Fruit fly (Drosophila melanogaster): ENCODE results near the gene CG34159.
A peak's percentile ranks its signal among the peaks of the same experiment; 100 is the strongest.

The CG34159 gene

dm6 chr2L:10226724-10227407 is 22.7 kb upstream of the CG34159 start, which contains the start of gene CG5708 (continued):
- no peak for TF ChIP-seq vfl (GFP tag; optimal IDR thresholded peaks at IDR 0.05)
- no peak for TF ChIP-seq cwo (GFP tag; optimal IDR thresholded peaks at IDR 0.05)
- no peak for TF ChIP-seq pros (GFP tag; optimal IDR thresholded peaks at IDR 0.05)
- no peak for TF ChIP-seq salm (tag; optimal IDR thresholded peaks at IDR 0.05)
- no peak for TF ChIP-seq ftz-f1 (GFP tag; optimal IDR thresholded peaks at IDR 0.05)
- peak; percentile 89 for TF ChIP-seq row (GFP tag; IDR thresholded peaks at IDR 0.05)
- peak; percentile 73 for TF ChIP-seq slbo (GFP tag; IDR thresholded peaks at IDR 0.05)
- no peak for TF ChIP-seq CG6683 (GFP tag; optimal IDR thresholded peaks at IDR 0.05)
- no peak for TF ChIP-seq al (GFP tag; IDR thresholded peaks at IDR 0.05)
- TF ChIP-seq bbx (GFP tag; IDR thresholded peaks at IDR 0.05; ENCODE audit: partially characterized antibody): no peak
- no peak for TF ChIP-seq Hr51 (GFP tag; optimal IDR thresholded peaks at IDR 0.05)
- TF ChIP-seq CG31365 (tag; optimal IDR thresholded peaks at IDR 0.05): no peak
- TF ChIP-seq H2.0 (GFP tag; IDR thresholded peaks at IDR 0.05): no peak
- TF ChIP-seq Adf1 (GFP tag; IDR thresholded peaks at IDR 0.05): no peak
- TF ChIP-seq CG1603 (tag; optimal IDR thresholded peaks at IDR 0.05): peak; percentile 86
- TF ChIP-seq HHEX (GFP tag; optimal IDR thresholded peaks at IDR 0.05): no peak
- no peak for TF ChIP-seq org-1 (GFP tag; optimal IDR thresholded peaks at IDR 0.05)
- no peak for TF ChIP-seq H15 (GFP tag; IDR thresholded peaks at IDR 0.05)
- TF ChIP-seq mam (GFP tag; optimal IDR thresholded peaks at IDR 0.05): no peak
- TF ChIP-seq CG2129 (GFP tag; IDR thresholded peaks at IDR 0.05; ENCODE audit: partially characterized antibody): no peak
- TF ChIP-seq Meics (GFP tag; optimal IDR thresholded peaks at IDR 0.05): no peak
- no peak for TF ChIP-seq CG10462 (GFP tag; optimal IDR thresholded peaks at IDR 0.05)
- TF ChIP-seq Dip3 (GFP tag; optimal IDR thresholded peaks at IDR 0.05): no peak
- TF ChIP-seq odd (GFP tag; optimal IDR thresholded peaks at IDR 0.05): no peak
- TF ChIP-seq lmd (GFP tag; IDR thresholded peaks at IDR 0.05): no peak
- no peak for TF ChIP-seq CG17385 (GFP tag; optimal IDR thresholded peaks at IDR 0.05)
- no peak for TF ChIP-seq jumu (GFP tag; optimal IDR thresholded peaks at IDR 0.05)
- TF ChIP-seq CG13894 (tag; optimal IDR thresholded peaks at IDR 0.05): no peak
- TF ChIP-seq Six4 (GFP tag; optimal IDR thresholded peaks at IDR 0.05): no peak
- TF ChIP-seq twi (tag; optimal IDR thresholded peaks at IDR 0.05): no peak
- TF ChIP-seq Tbp (GFP tag; optimal IDR thresholded peaks at IDR 0.05): no peak
- no peak for TF ChIP-seq CG6689 (GFP tag; IDR thresholded peaks at IDR 0.05)
- no peak for TF ChIP-seq sim (GFP tag; IDR thresholded peaks at IDR 0.05)
- no peak for TF ChIP-seq CG30431 (GFP tag; optimal IDR thresholded peaks at IDR 0.05)
- no peak for TF ChIP-seq pho (GFP tag; optimal IDR thresholded peaks at IDR 0.05)
- TF ChIP-seq CG8281 (tag; optimal IDR thresholded peaks at IDR 0.05): no peak
- TF ChIP-seq maf-S (GFP tag; optimal IDR thresholded peaks at IDR 0.05): no peak
- TF ChIP-seq zf30C (GFP tag; optimal IDR thresholded peaks at IDR 0.05): no peak
- no peak for TF ChIP-seq D19B (GFP tag; optimal IDR thresholded peaks at IDR 0.05)
- peak; percentile 48 for TF ChIP-seq Xbp1 (GFP tag; optimal IDR thresholded peaks at IDR 0.05)
- no peak for TF ChIP-seq gsb (GFP tag; IDR thresholded peaks at IDR 0.05)
- no peak for TF ChIP-seq Eip74EF (GFP tag; optimal IDR thresholded peaks at IDR 0.05)
- no peak for TF ChIP-seq repo (GFP tag; optimal IDR thresholded peaks at IDR 0.05)
- no peak for TF ChIP-seq sima (GFP tag; optimal IDR thresholded peaks at IDR 0.05)
- no peak for TF ChIP-seq CG15011 (GFP tag; optimal IDR thresholded peaks at IDR 0.05)
- no peak for TF ChIP-seq danr (GFP tag; IDR thresholded peaks at IDR 0.05)
- no peak for TF ChIP-seq gcm (GFP tag; optimal IDR thresholded peaks at IDR 0.05)
- TF ChIP-seq Sin3A (optimal IDR thresholded peaks at IDR 0.05): no peak
- TF ChIP-seq CG13123 (GFP tag; optimal IDR thresholded peaks at IDR 0.05): no peak
- TF ChIP-seq chm (GFP tag; IDR thresholded peaks at IDR 0.05): no peak
- no peak for TF ChIP-seq CG7745 (tag; optimal IDR thresholded peaks at IDR 0.05)

Data from whole organism, embryonic.